Fruit fly (Drosophila melanogaster) whole organism, adult: ENCODE data around the gene scramb2.

Source experiments
- CG5204 ChIP-seq: fragments of 200-800 bp; sonication (Bioruptor generic); optimal IDR thresholded peaks from 2 replicates; lab custom pipeline; 2016; ENCODE audit warnings: missing biosample characterization, missing genetic modification characterization
- toe ChIP-seq: fragments of 200-800 bp; sonication (Bioruptor generic); optimal IDR thresholded peaks from 2 replicates; lab custom pipeline; 2016; ENCODE audit warnings: missing biosample characterization, missing genetic modification characterization

DNA sequence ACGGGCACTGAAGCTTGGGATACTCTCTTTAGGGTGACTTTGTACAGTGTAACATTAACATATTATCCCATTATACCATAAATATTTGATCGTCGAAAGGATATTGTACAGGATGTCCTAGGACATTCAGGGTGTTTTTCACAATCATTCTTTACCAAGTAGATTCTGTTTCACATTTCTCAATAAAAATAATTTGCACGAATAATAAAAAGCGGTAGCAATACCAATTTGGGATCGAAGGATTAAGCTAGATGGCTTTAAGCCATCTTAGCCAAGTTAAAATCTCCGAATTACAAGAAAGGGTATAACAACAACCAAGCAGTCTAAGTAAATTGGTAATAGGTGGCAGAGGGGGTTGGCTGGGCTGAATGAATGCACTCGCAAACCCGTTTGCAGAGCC, 27.8 kb upstream of the scramb2 start:
- no peak for TF ChIP-seq toe
- no peak for TF ChIP-seq CG5204 (GFP tag; lab: Kevin White, UChicago)
